Worm (Caenorhabditis elegans) whole organism, L4 larva: ENCODE data around the gene ZK1128.1.

Source experiments
- Y105C5A.15 ChIP-seq: fragments of 200-800 bp; sonication (Bioruptor generic); IDR thresholded peaks from 2 replicates; pipeline ENCODE4 v1.3.6; 2022; ENCODE audit warnings: missing genetic modification characterization, missing compliant biosample characterization
- ZK337.2 ChIP-seq: fragments of 200-800 bp; sonication (Bioruptor generic); IDR thresholded peaks from 2 replicates; pipeline ENCODE4 v1.3.6; 2022; ENCODE audit warnings: missing genetic modification reagents, missing genetic modification characterization, missing compliant biosample characterization
- ceh-32 ChIP-seq: sonication (generic microtip); optimal IDR thresholded peaks from 2 replicates; lab custom pipeline; 2016; ENCODE audit warnings: mild to moderate bottlenecking, missing genetic modification characterization, missing compliant biosample characterization; ENCODE audit not compliant: poor library complexity
- ceh-44 ChIP-seq: fragments of 200-800 bp; sonication (Bioruptor generic); IDR thresholded peaks from 2 replicates; pipeline ENCODE4 v1.3.6; 2022; ENCODE audit warnings: missing genetic modification reagents, missing genetic modification characterization, missing compliant biosample characterization
- daf-12 ChIP-seq: fragments of 150-350 bp; optimal IDR thresholded peaks from 2 replicates; lab custom pipeline; 2014; ENCODE audit warnings: missing biosample characterization, missing genetic modification reagents, missing genetic modification characterization
- daf-8 ChIP-seq: fragments of 200-800 bp; sonication (Bioruptor generic); IDR thresholded peaks from 2 replicates; pipeline ENCODE4 v1.3.6; 2022; ENCODE audit warnings: missing genetic modification characterization, missing compliant biosample characterization
- dmd-9 ChIP-seq: fragments of 200-800 bp; sonication (Bioruptor generic); IDR thresholded peaks from 2 replicates; pipeline ENCODE4 v1.3.6; 2022; ENCODE audit warnings: missing genetic modification reagents, missing genetic modification characterization, missing compliant biosample characterization
- dpl-1 ChIP-seq: fragments of 150-350 bp; optimal IDR thresholded peaks from 2 replicates; lab custom pipeline; 2014; ENCODE audit warnings: missing biosample characterization, missing genetic modification reagents, missing genetic modification characterization
- lin-29 ChIP-seq: fragments of 200-800 bp; sonication (Bioruptor generic); IDR thresholded peaks from 2 replicates; pipeline ENCODE4 v1.3.6; 2022; ENCODE audit warnings: missing genetic modification reagents, missing genetic modification characterization, missing compliant biosample characterization
- mes-2 ChIP-seq: sonication (generic microtip); optimal IDR thresholded peaks from 2 replicates; lab custom pipeline; 2016; ENCODE audit warnings: missing genotype, mild to moderate bottlenecking, missing genetic modification characterization, missing compliant biosample characterization; ENCODE audit not compliant: poor library complexity, severe bottlenecking
- nhr-42 ChIP-seq: fragments of 200-800 bp; sonication (Bioruptor generic); IDR thresholded peaks from 2 replicates; pipeline ENCODE4 v1.3.6; 2022; ENCODE audit warnings: missing genetic modification characterization, missing compliant biosample characterization
- rbr-2 ChIP-seq: sonication (generic microtip); optimal IDR thresholded peaks from 2 replicates; lab custom pipeline; 2016; ENCODE audit warnings: missing genotype, missing genetic modification characterization, missing compliant biosample characterization
- tra-1 ChIP-seq: fragments of 200-800 bp; sonication (Bioruptor generic); IDR thresholded peaks from 2 replicates; pipeline ENCODE4 v1.3.6; 2022; ENCODE audit warnings: missing genetic modification reagents, missing genetic modification characterization, missing compliant biosample characterization
- unc-130 ChIP-seq: sonication (generic microtip); optimal IDR thresholded peaks from 2 replicates; lab custom pipeline; 2016; ENCODE audit warnings: missing genetic modification reagents, missing genetic modification characterization, missing compliant biosample characterization

Gene ZK1128.1

ce11 chrIII:10069278-10069677 lies 45.3 kb downstream of the ZK1128.1 start, which contains the start of gene T16G12.6 (continued):
- no peak for TF ChIP-seq daf-8 (GFP tag; lab: Robert Waterston, UW)
- no peak for TF ChIP-seq nhr-42 (GFP tag; lab: Robert Waterston, UW)
- TF ChIP-seq lin-29: no peak
- TF ChIP-seq unc-130 (GFP tag; lab: Kevin White, UChicago): no peak

ce11 chrIII:10064140-10064539 lies 50.4 kb downstream of the ZK1128.1 start, which contains the start of gene ekl-6:
ekl-6 (plus strand) TSS chrIII:10064404.
- peak; percentile 24; the same call in 1 of the 2 replicates for TF ChIP-seq ceh-44 (GFP tag; lab: Robert Waterston, UW)
- TF ChIP-seq ceh-32 (tag; lab: Kevin White, UChicago): no peak
- no peak for TF ChIP-seq daf-12 (tag; lab: Kevin White, UChicago)
- peak; percentile 70 for TF ChIP-seq ZK337.2 (GFP tag; lab: Robert Waterston, UW)
- TF ChIP-seq rbr-2 (tag; lab: Kevin White, UChicago): peak; percentile 28
- TF ChIP-seq dpl-1 (GFP tag; lab: Kevin White, UChicago): peak; percentile 68
- peak; percentile 45; the same call in 1 of the 2 replicates for TF ChIP-seq dmd-9 (GFP tag; lab: Robert Waterston, UW)
- no peak for TF ChIP-seq Y105C5A.15 (GFP tag; lab: Robert Waterston, UW)
- 0 out of 2 replicates have a peak, but pooled peaks have one; percentile 5 for TF ChIP-seq tra-1 (GFP tag; lab: Robert Waterston, UW)
- peak; percentile 74 for TF ChIP-seq unc-130 (GFP tag; lab: Kevin White, UChicago)
- TF ChIP-seq mes-2 (tag; lab: Kevin White, UChicago): peak; percentile 98
